Fruit fly (Drosophila melanogaster) Kc167 (cell line): Measurements from ENCODE around the gene CG2991.

Experiments
- Myc ChIP-seq: fragments of >200 bp; optimal IDR thresholded peaks from 2 replicates; lab custom pipeline; 2017; ENCODE audit warnings: missing external identifiers
- Sin3A ChIP-seq: fragments of >200 bp; optimal IDR thresholded peaks from 2 replicates; lab custom pipeline; 2018; ENCODE audit warnings: missing external identifiers
- h ChIP-seq: fragments of >200 bp; optimal IDR thresholded peaks from 3 replicates; lab custom pipeline; 2018; ENCODE audit warnings: missing external identifiers
- insv ChIP-seq: fragments of >200 bp; optimal IDR thresholded peaks from 3 replicates; lab custom pipeline; 2018; ENCODE audit warnings: missing external identifiers
- psq ChIP-seq: fragments of >200 bp; optimal IDR thresholded peaks from 2 replicates; lab custom pipeline; 2017; ENCODE audit warnings: missing external identifiers

DNA sequence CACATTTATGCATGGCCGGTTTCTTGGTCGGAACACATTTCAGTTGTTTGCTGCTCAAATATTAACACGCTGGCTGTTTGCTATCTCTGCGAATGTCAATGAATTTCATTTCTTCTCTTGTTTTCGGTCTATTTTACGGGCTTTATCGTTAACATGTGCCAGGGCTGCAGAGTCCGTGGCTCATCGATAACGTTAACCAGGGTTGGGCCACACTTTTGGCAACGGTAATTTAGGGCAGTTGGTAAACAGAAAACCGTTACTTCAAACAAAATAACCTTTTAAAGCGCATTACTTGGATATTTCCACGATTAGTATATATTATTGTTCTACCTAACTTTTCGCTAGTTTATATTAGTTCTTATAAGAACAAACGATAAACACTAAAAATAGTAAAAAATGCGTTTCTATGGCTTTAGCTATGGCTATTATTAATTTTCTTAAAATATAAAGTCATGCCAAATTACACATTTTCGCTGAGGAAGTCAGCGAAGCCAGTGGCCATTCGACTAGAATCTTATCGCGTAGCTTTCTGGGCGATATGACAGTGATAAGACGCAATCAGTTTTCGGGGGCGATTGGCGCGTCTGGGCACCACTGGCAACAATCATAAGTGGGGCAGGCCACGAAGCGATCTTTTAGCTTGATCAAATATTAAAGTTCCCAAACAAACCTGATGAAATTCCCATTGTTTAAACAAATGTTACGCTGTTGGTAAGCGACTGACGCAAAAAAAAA is 26.2 kb downstream of the CG2991 start:
- TF ChIP-seq psq (lab: Kevin White, UChicago) (no peak), insv (lab: Kevin White, UChicago) (no peak), h (lab: Kevin White, UChicago) (no peak), Sin3A (lab: Kevin White, UChicago) (no peak), Myc (lab: Kevin White, UChicago) (no peak)
